Fruit fly (Drosophila melanogaster) whole organism, embryonic: Measurements from ENCODE around the gene Orp8.

Experiments used
- B-H1 ChIP-seq: fragments of 200-800 bp; sonication (Bioruptor generic); IDR thresholded peaks from 3 replicates; pipeline ENCODE4 v1.3.6; 2022; ENCODE audit warnings: missing biosample characterization, missing genetic modification characterization
- Bteb2 ChIP-seq: fragments of 200-800 bp; sonication (Bioruptor generic); optimal IDR thresholded peaks from 2 replicates; lab custom pipeline; 2016; ENCODE audit warnings: missing biosample characterization, missing genetic modification characterization
- CG1024 ChIP-seq: fragments of 200-800 bp; sonication (Bioruptor generic); IDR thresholded peaks from 2 replicates; pipeline ENCODE4 v1.3.6; 2022; ENCODE audit warnings: missing biosample characterization, missing genetic modification characterization
- CG10267 ChIP-seq: fragments of 200-800 bp; sonication (Bioruptor generic); optimal IDR thresholded peaks from 2 replicates; lab custom pipeline; 2018; ENCODE audit warnings: missing biosample characterization, mild to moderate bottlenecking, missing genetic modification characterization, moderate library complexity
- CG11085 ChIP-seq: fragments of 200-800 bp; sonication (Bioruptor generic); IDR thresholded peaks from 2 replicates; pipeline ENCODE4 v1.3.6; 2022; ENCODE audit warnings: missing biosample characterization, missing genetic modification characterization
- CG13424 ChIP-seq: fragments of 200-800 bp; sonication (Bioruptor generic); optimal IDR thresholded peaks from 2 replicates; lab custom pipeline; 2019; ENCODE audit warnings: missing biosample characterization, mild to moderate bottlenecking, missing genetic modification characterization, moderate library complexity
- CG14710 ChIP-seq: fragments of 200-800 bp; sonication (Bioruptor generic); optimal IDR thresholded peaks from 3 replicates; lab custom pipeline; 2019; ENCODE audit warnings: missing biosample characterization, mild to moderate bottlenecking, missing genetic modification characterization, moderate library complexity
- CG1603 ChIP-seq: fragments of 200-800 bp; sonication (Bioruptor generic); optimal IDR thresholded peaks from 2 replicates; lab custom pipeline; 2019; ENCODE audit warnings: missing biosample characterization, mild to moderate bottlenecking, missing genetic modification characterization, moderate library complexity
- CG17328 ChIP-seq: fragments of 200-800 bp; sonication (Bioruptor generic); IDR thresholded peaks from 2 replicates; pipeline ENCODE4 v1.3.6; 2022; ENCODE audit warnings: missing biosample characterization, missing genetic modification characterization
- CG17385 ChIP-seq: fragments of 200-800 bp; sonication (Bioruptor generic); optimal IDR thresholded peaks from 3 replicates; lab custom pipeline; 2018; ENCODE audit warnings: missing biosample characterization, mild to moderate bottlenecking, missing genetic modification characterization
- CG17829 ChIP-seq: fragments of 200-800 bp; optimal IDR thresholded peaks from 2 replicates; lab custom pipeline; 2019; ENCODE audit warnings: missing biosample characterization, mild to moderate bottlenecking, missing genetic modification characterization, moderate library complexity
- CG30403 ChIP-seq: fragments of 200-800 bp; sonication (Bioruptor generic); optimal IDR thresholded peaks from 3 replicates; lab custom pipeline; 2016; ENCODE audit warnings: missing biosample characterization, missing genetic modification characterization
- CG31441 ChIP-seq: fragments of 200-800 bp; sonication (Bioruptor generic); IDR thresholded peaks from 2 replicates; pipeline ENCODE4 v1.3.6; 2022; ENCODE audit warnings: missing biosample characterization, missing genetic modification characterization
- CG32772 ChIP-seq: fragments of 200-800 bp; sonication (Bioruptor generic); IDR thresholded peaks from 2 replicates; pipeline ENCODE4 v1.3.6; 2022; ENCODE audit warnings: missing biosample characterization, missing genetic modification characterization
- CG3281 ChIP-seq: fragments of 200-800 bp; sonication (Bioruptor generic); optimal IDR thresholded peaks from 3 replicates; lab custom pipeline; 2017; ENCODE audit warnings: missing biosample characterization, mild to moderate bottlenecking, missing genetic modification characterization
- CG5953 ChIP-seq: fragments of 200-800 bp; sonication (Bioruptor generic); IDR thresholded peaks from 2 replicates; pipeline ENCODE4 v1.3.6; 2022; ENCODE audit warnings: missing biosample characterization, missing genetic modification characterization
- CG6791 ChIP-seq: fragments of 200-800 bp; sonication (Bioruptor generic); IDR thresholded peaks from 3 replicates; pipeline ENCODE4 v1.3.6; 2022; ENCODE audit warnings: missing biosample characterization, missing genetic modification characterization; ENCODE audit not compliant: partially characterized antibody
- CG7357 ChIP-seq: fragments of 200-800 bp; sonication (Bioruptor generic); IDR thresholded peaks from 3 replicates; pipeline ENCODE4 v1.3.6; 2022; ENCODE audit warnings: missing biosample characterization, missing genetic modification characterization
- CG7372 ChIP-seq: fragments of 200-800 bp; sonication (Bioruptor generic); IDR thresholded peaks from 2 replicates; pipeline ENCODE4 v1.3.6; 2022; ENCODE audit warnings: missing biosample characterization, missing genetic modification characterization
- CG7963 ChIP-seq: fragments of 200-800 bp; sonication (Bioruptor generic); IDR thresholded peaks from 3 replicates; pipeline ENCODE4 v1.3.6; 2022; ENCODE audit warnings: missing biosample characterization, missing genetic modification characterization; ENCODE audit not compliant: partially characterized antibody
- CTCF ChIP-seq: fragments of 200-800 bp; sonication (Bioruptor generic); optimal IDR thresholded peaks from 2 replicates; lab custom pipeline; 2017; ENCODE audit warnings: missing biosample characterization, mild to moderate bottlenecking, missing genetic modification characterization, moderate library complexity
- Chrac-16 ChIP-seq: fragments of 200-800 bp; sonication (Bioruptor generic); optimal IDR thresholded peaks from 3 replicates; lab custom pipeline; 2016; ENCODE audit warnings: missing biosample characterization, missing genetic modification characterization
- Dfd ChIP-seq, 2 experiments: fragments of >200 bp; optimal IDR thresholded peaks; 2 replicates each; lab custom pipeline; 2017; ENCODE audit warnings: missing biosample characterization in 2 of 2, missing genetic modification characterization in 2 of 2
- GATAe ChIP-seq: fragments of 200-800 bp; sonication (Bioruptor generic); conservative IDR thresholded peaks from 2 replicates; pipeline ENCODE4 v1.3.6; 2022; ENCODE audit warnings: missing biosample characterization, missing genetic modification characterization
- HLH4C ChIP-seq: fragments of 200-800 bp; sonication (Bioruptor generic); IDR thresholded peaks from 3 replicates; pipeline ENCODE4 v1.3.6; 2022; ENCODE audit warnings: missing biosample characterization, missing genetic modification characterization; ENCODE audit not compliant: partially characterized antibody
- Hr3 ChIP-seq: fragments of 200-800 bp; sonication (Bioruptor generic); optimal IDR thresholded peaks from 3 replicates; lab custom pipeline; 2016; ENCODE audit warnings: missing biosample characterization, missing genetic modification characterization
- Max ChIP-seq: fragments of 200-800 bp; sonication (Bioruptor generic); optimal IDR thresholded peaks from 2 replicates; lab custom pipeline; 2016; ENCODE audit warnings: missing biosample characterization, mild to moderate bottlenecking, missing genetic modification characterization
- Neu2 ChIP-seq: fragments of 200-800 bp; sonication (Bioruptor generic); optimal IDR thresholded peaks from 3 replicates; lab custom pipeline; 2016; ENCODE audit warnings: missing biosample characterization, missing genetic modification characterization, borderline replicate concordance
- Sox100B ChIP-seq: fragments of 200-800 bp; sonication (Bioruptor generic); optimal IDR thresholded peaks from 3 replicates; lab custom pipeline; 2018; ENCODE audit warnings: missing biosample characterization, mild to moderate bottlenecking, missing genetic modification characterization
- Trl ChIP-seq, 3 experiments: fragments of >200 bp in 2 of 3; fragments of 200-800 bp in 1 of 3; sonication (Bioruptor generic) in 1 of 3; optimal IDR thresholded peaks; 2 replicates in 1 of 3; 3 replicates in 2 of 3; lab custom pipeline; 2016 to 2017; ENCODE audit warnings: missing biosample characterization in 1 of 3, missing genetic modification characterization in 1 of 3
- YL-1 ChIP-seq: fragments of 200-800 bp; sonication (Bioruptor generic); optimal IDR thresholded peaks from 3 replicates; lab custom pipeline; 2017; ENCODE audit warnings: missing biosample characterization, mild to moderate bottlenecking, missing genetic modification characterization
- ap ChIP-seq: fragments of 200-800 bp; sonication (Bioruptor generic); IDR thresholded peaks from 2 replicates; pipeline ENCODE4 v1.3.6; 2022; ENCODE audit warnings: missing biosample characterization, missing genetic modification characterization
- ara ChIP-seq: fragments of 200-800 bp; sonication (Bioruptor generic); IDR thresholded peaks from 2 replicates; pipeline ENCODE4 v1.3.6; 2022; ENCODE audit warnings: missing biosample characterization, missing genetic modification characterization
- emc ChIP-seq: fragments of 200-800 bp; sonication (Bioruptor generic); optimal IDR thresholded peaks from 2 replicates; lab custom pipeline; 2016; ENCODE audit warnings: missing biosample characterization, missing genetic modification characterization
- esg ChIP-seq: fragments of 200-800 bp; sonication (Bioruptor generic); conservative IDR thresholded peaks from 2 replicates; pipeline ENCODE4 v1.3.6; 2022; ENCODE audit warnings: missing biosample characterization, missing genetic modification characterization
- gem ChIP-seq: fragments of 200-800 bp; sonication (Bioruptor generic); optimal IDR thresholded peaks from 2 replicates; lab custom pipeline; 2019; ENCODE audit warnings: missing biosample characterization, mild to moderate bottlenecking, missing genetic modification characterization, moderate library complexity
- h ChIP-seq: fragments of >200 bp; optimal IDR thresholded peaks from 2 replicates; lab custom pipeline; 2017
- jigr1 ChIP-seq: fragments of 200-800 bp; sonication (Bioruptor generic); IDR thresholded peaks from 3 replicates; pipeline ENCODE4 v1.3.6; 2022; ENCODE audit warnings: missing biosample characterization, missing genetic modification characterization
- lbe ChIP-seq: fragments of 200-800 bp; sonication (Bioruptor generic); optimal IDR thresholded peaks from 2 replicates; lab custom pipeline; 2016; ENCODE audit warnings: missing biosample characterization, mild to moderate bottlenecking, missing genetic modification characterization
- mam ChIP-seq: fragments of 200-800 bp; sonication (Bioruptor generic); optimal IDR thresholded peaks from 3 replicates; lab custom pipeline; 2016; ENCODE audit warnings: missing biosample characterization, missing genetic modification characterization
- onecut ChIP-seq: fragments of 200-800 bp; sonication (Bioruptor generic); IDR thresholded peaks from 2 replicates; pipeline ENCODE4 v1.3.6; 2022; ENCODE audit warnings: missing biosample characterization, missing genetic modification characterization
- org-1 ChIP-seq: fragments of 200-800 bp; sonication (Bioruptor generic); optimal IDR thresholded peaks from 2 replicates; lab custom pipeline; 2017; ENCODE audit warnings: missing biosample characterization, missing genetic modification characterization
- pb ChIP-seq: fragments of 200-800 bp; sonication (Bioruptor generic); optimal IDR thresholded peaks from 3 replicates; lab custom pipeline; 2016; ENCODE audit warnings: missing biosample characterization, missing genetic modification characterization
- schlank ChIP-seq: fragments of 200-800 bp; sonication (Bioruptor generic); optimal IDR thresholded peaks from 2 replicates; lab custom pipeline; 2018; ENCODE audit warnings: missing biosample characterization, mild to moderate bottlenecking, missing genetic modification characterization
- slp2 ChIP-seq: fragments of 200-800 bp; sonication (Bioruptor generic); optimal IDR thresholded peaks from 2 replicates; lab custom pipeline; 2016; ENCODE audit warnings: missing biosample characterization, missing genetic modification characterization
- tup ChIP-seq: fragments of 200-800 bp; sonication (Bioruptor generic); optimal IDR thresholded peaks from 2 replicates; lab custom pipeline; 2016; ENCODE audit warnings: missing biosample characterization, mild to moderate bottlenecking, missing genetic modification characterization, moderate library complexity
- unpg ChIP-seq: fragments of 200-800 bp; sonication (Bioruptor generic); optimal IDR thresholded peaks from 3 replicates; lab custom pipeline; 2018; ENCODE audit warnings: missing biosample characterization, mild to moderate bottlenecking, missing genetic modification characterization, moderate library complexity
- vfl ChIP-seq: fragments of 200-800 bp; sonication (Bioruptor generic); optimal IDR thresholded peaks from 2 replicates; lab custom pipeline; 2016; ENCODE audit warnings: missing biosample characterization, missing genetic modification characterization
- z ChIP-seq: fragments of 200-800 bp; sonication (Bioruptor generic); IDR thresholded peaks from 3 replicates; pipeline ENCODE4 v1.3.6; 2022; ENCODE audit warnings: missing biosample characterization, missing genetic modification characterization
- zfh1 ChIP-seq: fragments of 200-800 bp; sonication (Bioruptor generic); IDR thresholded peaks from 3 replicates; pipeline ENCODE4 v1.3.6; 2022; ENCODE audit warnings: missing biosample characterization, missing genetic modification characterization

Gene Orp8

DNA sequence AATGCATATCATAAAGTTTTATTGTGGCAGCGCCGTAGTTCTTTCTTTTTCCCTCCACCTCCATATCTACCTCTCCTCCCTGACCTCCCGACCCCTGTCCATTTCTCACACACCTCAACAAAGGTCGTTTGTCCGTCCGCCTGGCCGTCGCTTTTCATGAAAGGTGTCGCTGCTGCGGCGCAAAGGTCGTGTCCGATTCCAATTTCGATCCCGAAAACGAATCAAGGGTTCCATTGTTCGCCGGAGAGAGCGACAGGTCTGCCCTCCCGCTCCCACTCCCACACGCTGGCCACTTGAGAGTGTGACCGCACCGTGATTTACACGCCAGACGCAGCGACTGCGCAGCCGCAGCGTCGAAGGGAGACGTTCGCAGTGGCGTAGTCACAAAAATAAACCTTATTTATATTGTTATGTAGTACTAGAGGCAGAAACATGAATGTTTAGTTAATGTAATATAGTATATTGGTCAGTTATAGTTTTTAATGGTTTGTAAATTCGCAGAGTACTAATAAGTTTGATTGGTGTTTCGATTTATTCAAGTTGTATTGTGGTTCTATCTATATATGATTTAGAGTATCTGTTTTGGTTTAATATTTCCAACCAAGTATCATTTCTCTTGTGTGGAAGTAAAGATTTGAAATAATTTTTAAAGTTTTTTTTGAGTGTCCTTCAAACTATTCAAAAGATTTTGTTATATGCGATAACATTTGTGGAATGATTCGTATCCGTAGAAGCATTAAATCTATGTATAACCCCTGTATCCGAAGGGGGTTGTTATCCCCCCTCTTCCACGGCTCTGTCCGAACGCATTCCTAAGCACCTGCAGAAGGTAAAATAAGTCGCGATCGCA lies 16.9 kb upstream of the Orp8 start (continued):
- TF ChIP-seq CG31441 (no peak), Chrac-16 (GFP tag; lab: Kevin White, UChicago) (peak; percentile 77), CG11085 (GFP tag; lab: Robert Waterston, UW) (no peak), CG1024 (GFP tag; lab: Robert Waterston, UW) (no peak), YL-1 (GFP tag; lab: Kevin White, UChicago) (no peak), CG7963 (no peak), slp2 (GFP tag; lab: Kevin White, UChicago) (peak; percentile 34), CG5953 (GFP tag; lab: Robert Waterston, UW) (0 out of 2 replicates have a peak, but pooled peaks have one; percentile 32), CG7357 (GFP tag; lab: Robert Waterston, UW) (peak; percentile 27; the same call in 1 of the 3 replicates), zfh1 (GFP tag; lab: Robert Waterston, UW) (peak; percentile 68; the same call in 2 of the 3 replicates), B-H1 (GFP tag; lab: Robert Waterston, UW) (no peak), z (GFP tag; lab: Robert Waterston, UW) (no peak), jigr1 (GFP tag; lab: Robert Waterston, UW) (no peak), Max (GFP tag; lab: Kevin White, UChicago) (peak; percentile 42), CG10267 (tag; lab: Kevin White, UChicago) (peak; percentile 73), CG3281 (GFP tag; lab: Kevin White, UChicago) (no peak), CTCF (GFP tag; lab: Kevin White, UChicago) (no peak), CG32772 (GFP tag; lab: Robert Waterston, UW) (no peak), emc (GFP tag; lab: Kevin White, UChicago) (no peak), esg (GFP tag; lab: Robert Waterston, UW) (peak; percentile 44; the same call in 1 of the 2 replicates), gem (tag; lab: Kevin White, UChicago) (no peak), ara (GFP tag; lab: Robert Waterston, UW) (peak; percentile 58; the same call in 1 of the 2 replicates), CG1603 (tag; lab: Kevin White, UChicago) (no peak), unpg (GFP tag; lab: Kevin White, UChicago) (no peak), CG17328 (GFP tag; lab: Robert Waterston, UW) (no peak), GATAe (GFP tag; lab: Robert Waterston, UW) (no peak), pb (GFP tag; lab: Kevin White, UChicago) (peak; percentile 35), tup (GFP tag; lab: Kevin White, UChicago) (no peak), lbe (GFP tag; lab: Kevin White, UChicago) (no peak), CG7372 (GFP tag; lab: Robert Waterston, UW) (no peak), schlank (tag; lab: Kevin White, UChicago) (no peak), CG30403 (GFP tag; lab: Kevin White, UChicago) (peak; percentile 78), onecut (GFP tag; lab: Robert Waterston, UW) (no peak), CG17385 (GFP tag; lab: Kevin White, UChicago) (no peak), Bteb2 (GFP tag; lab: Kevin White, UChicago) (no peak), mam (no peak), CG13424 (tag; lab: Kevin White, UChicago) (peak; percentile 68), vfl (GFP tag; lab: Kevin White, UChicago) (no peak), CG17829 (tag; lab: Kevin White, UChicago) (peak; percentile 77), Sox100B (GFP tag; lab: Kevin White, UChicago) (no peak), Neu2 (GFP tag; lab: Kevin White, UChicago) (no peak), Hr3 (GFP tag; lab: Kevin White, UChicago) (peak; percentile 67), HLH4C (GFP tag; lab: Robert Waterston, UW) (no peak), org-1 (GFP tag; lab: Kevin White, UChicago) (peak; percentile 46), Dfd (GFP tag; optimal IDR thresholded peaks at IDR 0.05; lab: Kevin White, UChicago) (no peak), h (lab: Kevin White, UChicago) (no peak), ap (GFP tag; lab: Robert Waterston, UW) (no peak), Trl (optimal IDR thresholded peaks at IDR 0.05; lab: Kevin White, UChicago) (peak in 1 of 2 experiments; percentile 25), Trl (GFP tag; optimal IDR thresholded peaks at IDR 0.05; lab: Kevin White, UChicago) (no peak), CG14710 (peak; percentile 81), CG6791 (no peak)
